Worm (Caenorhabditis elegans): Measurements from ENCODE around the gene haf-2.

The haf-2 gene

DNA sequence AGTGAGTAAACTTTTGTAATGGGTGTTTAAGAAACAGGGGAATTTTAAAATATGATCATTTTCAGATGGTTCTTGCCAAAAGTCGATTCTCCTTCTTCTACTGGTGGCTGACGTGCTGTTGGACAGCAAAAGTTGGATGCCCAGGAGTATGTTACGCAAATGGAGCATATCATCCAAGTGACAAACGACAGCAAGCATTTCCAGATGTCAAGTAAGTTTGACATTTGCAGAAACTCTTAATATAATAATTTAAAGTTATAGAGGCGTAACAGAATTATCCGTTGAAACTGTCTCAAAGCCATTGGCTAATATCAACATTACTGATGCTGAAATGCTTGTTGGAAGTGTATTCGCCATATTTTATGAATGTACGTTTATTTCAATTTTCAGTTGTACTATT is 8.2 kb downstream of the haf-2 start:
- no peak for TF ChIP-seq irx-1 (tag; optimal IDR thresholded peaks at IDR 0.05)
- TF ChIP-seq nhr-71 (tag; optimal IDR thresholded peaks at IDR 0.05), result no peak
- no peak for TF ChIP-seq efl-1 (optimal IDR thresholded peaks at IDR 0.05)
- TF ChIP-seq efl-1 (GFP tag; optimal IDR thresholded peaks at IDR 0.05 in 1 of 2), result peak in 1 of 2 experiments; percentile 80
- TF ChIP-seq egl-27 (tag; optimal IDR thresholded peaks at IDR 0.05), result no peak

DNA sequence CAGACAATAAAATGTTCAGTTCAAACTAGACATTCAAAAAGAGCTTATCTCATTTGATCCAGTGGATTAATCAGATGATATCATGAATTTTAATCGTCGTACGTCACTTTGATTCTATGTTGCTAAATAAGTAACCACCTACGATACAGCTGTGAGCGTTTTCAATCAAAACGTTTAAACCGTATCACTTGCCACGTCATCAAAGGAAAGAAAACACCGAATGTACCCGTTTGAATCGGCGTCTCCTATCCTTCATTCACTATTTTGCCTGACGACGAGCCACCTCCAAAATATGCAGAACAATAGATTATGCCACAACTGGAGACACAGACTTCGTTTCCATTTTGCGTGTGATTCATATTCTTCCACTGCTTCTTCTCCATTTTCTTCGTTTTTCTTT is 10.4 kb downstream of the haf-2 start:
- TF ChIP-seq dsc-1 (tag; optimal IDR thresholded peaks at IDR 0.05) (peak; percentile 22), C34B4.2 (tag; optimal IDR thresholded peaks at IDR 0.05) (no peak), nhr-84 (tag; optimal IDR thresholded peaks at IDR 0.05) (peak; percentile 34), ets-5 (GFP tag; IDR thresholded peaks at IDR 0.05) (no peak), zip-4 (GFP tag; optimal IDR thresholded peaks at IDR 0.05) (peak; percentile 9)

DNA sequence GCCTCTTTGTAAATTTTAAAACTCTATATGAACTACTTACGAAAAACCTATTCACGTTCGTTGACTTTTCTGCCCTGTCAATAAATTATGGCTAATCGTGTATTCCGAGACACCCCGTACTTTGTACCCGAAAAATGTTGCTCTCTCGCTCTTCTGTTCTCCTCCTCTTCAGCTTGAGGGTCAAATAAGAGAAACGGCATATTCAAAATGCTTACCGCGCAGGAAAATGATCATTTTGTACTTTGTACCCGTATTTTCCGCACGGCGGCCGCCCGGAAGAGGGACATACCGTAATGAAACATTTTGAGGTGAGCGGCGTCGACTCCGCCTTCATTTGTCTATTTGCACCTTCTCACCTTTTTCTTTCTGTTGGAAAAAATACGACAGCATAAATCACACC is 12.6 kb downstream of the haf-2 start:
- TF ChIP-seq nhr-47 (tag; optimal IDR thresholded peaks at IDR 0.05), result no peak
- peak; percentile 4 for TF ChIP-seq ama-1 (optimal IDR thresholded peaks at IDR 0.05)

DNA sequence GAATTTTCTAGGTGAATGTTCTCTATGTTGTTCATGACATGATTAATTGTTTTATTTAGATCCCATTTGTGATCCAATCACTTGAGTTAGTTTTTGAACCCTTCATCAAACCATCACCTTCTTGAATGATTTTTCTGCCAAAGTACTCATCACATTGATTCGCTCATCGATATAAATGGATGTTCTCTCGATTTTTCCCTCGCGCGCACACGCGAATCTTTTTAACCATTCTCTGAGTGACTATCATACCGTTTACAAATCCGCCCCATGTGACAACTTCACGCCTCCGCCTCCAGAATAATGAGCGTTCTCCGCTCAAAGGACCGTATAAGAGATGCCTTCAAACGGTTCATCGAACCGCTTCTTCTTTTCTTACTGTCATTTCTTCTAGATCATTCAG is 13.3 kb downstream of the haf-2 start:
- peak in 1 of 2 experiments; percentile 63 for TF ChIP-seq lin-35 (GFP tag; optimal IDR thresholded peaks at IDR 0.05)
- TF ChIP-seq sup-37 (GFP tag; optimal IDR thresholded peaks at IDR 0.05), result no peak
- TF ChIP-seq nhr-20 (tag; optimal IDR thresholded peaks at IDR 0.05), result peak; percentile 81
- peak; percentile 65 for TF ChIP-seq tbx-2 (tag; optimal IDR thresholded peaks at IDR 0.05)
- peak in 1 of 2 experiments; percentile 18 for TF ChIP-seq lsy-2 (tag; optimal IDR thresholded peaks at IDR 0.05)
- peak; percentile 86 for TF ChIP-seq blmp-1 (tag; optimal IDR thresholded peaks at IDR 0.05)
- TF ChIP-seq hlh-17 (GFP tag; optimal IDR thresholded peaks at IDR 0.05; ENCODE audit: borderline replicate concordance), result no peak
- peak in 1 of 2 experiments; percentile 85 for TF ChIP-seq mdl-1 (tag; optimal IDR thresholded peaks at IDR 0.05)
- TF ChIP-seq elt-3 (tag; optimal IDR thresholded peaks at IDR 0.05), result peak; percentile 63 to 86 (median 76)
- no peak for TF ChIP-seq hlh-4 (tag; optimal IDR thresholded peaks at IDR 0.05)
- no peak for TF ChIP-seq vab-15 (tag; optimal IDR thresholded peaks at IDR 0.05)
- TF ChIP-seq nhr-85 (tag), result peak; percentile 94
- no peak for TF ChIP-seq C34B4.2 (tag; optimal IDR thresholded peaks at IDR 0.05)
- no peak for TF ChIP-seq F16B12.6 (tag; optimal IDR thresholded peaks at IDR 0.05)
- TF ChIP-seq irx-1 (tag; optimal IDR thresholded peaks at IDR 0.05), result no peak
- TF ChIP-seq isw-1 (GFP tag; IDR thresholded peaks at IDR 0.05), result no peak
- TF ChIP-seq nhr-237 (tag; optimal IDR thresholded peaks at IDR 0.05), result no peak
- no peak for TF ChIP-seq ztf-11 (tag; optimal IDR thresholded peaks at IDR 0.05)
- no peak for TF ChIP-seq zip-4 (GFP tag; optimal IDR thresholded peaks at IDR 0.05)
- 0 out of 2 replicates have a peak, but pooled peaks have one; percentile 17 for TF ChIP-seq grh-1 (GFP tag; IDR thresholded peaks at IDR 0.05)
- TF ChIP-seq lin-14 (GFP tag; optimal IDR thresholded peaks at IDR 0.05), result peak; percentile 50
- TF ChIP-seq nhr-19 (GFP tag; conservative IDR thresholded peaks at IDR 0.05), result peak; percentile 92
- TF ChIP-seq snu-23 (GFP tag; optimal IDR thresholded peaks at IDR 0.05), result peak; percentile 62
- TF ChIP-seq dpl-1 (GFP tag; optimal IDR thresholded peaks at IDR 0.05), result peak in 1 of 3 experiments; percentile 13
- no peak for TF ChIP-seq ces-1 (GFP tag; optimal IDR thresholded peaks at IDR 0.05)
- TF ChIP-seq sox-4 (tag; optimal IDR thresholded peaks at IDR 0.05), result no peak
- no peak for TF ChIP-seq ceh-90 (tag; optimal IDR thresholded peaks at IDR 0.05)
- TF ChIP-seq ztf-4 (tag; optimal IDR thresholded peaks at IDR 0.05), result no peak
- TF ChIP-seq fkh-10 (GFP tag; optimal IDR thresholded peaks at IDR 0.05), result no peak
- TF ChIP-seq nhr-71 (tag; optimal IDR thresholded peaks at IDR 0.05), result peak; percentile 71
- TF ChIP-seq lin-13 (GFP tag; optimal IDR thresholded peaks at IDR 0.05), result peak; percentile 39
- no peak for TF ChIP-seq nhr-84 (tag; optimal IDR thresholded peaks at IDR 0.05)
- TF ChIP-seq alr-1 (tag; optimal IDR thresholded peaks at IDR 0.05; ENCODE audit: borderline replicate concordance), result no peak
- peak; percentile 72 for TF ChIP-seq unc-130 (tag; optimal IDR thresholded peaks at IDR 0.05)
- TF ChIP-seq nhr-90 (tag; optimal IDR thresholded peaks at IDR 0.05; ENCODE audit: poor library complexity), result peak; percentile 65

Data from whole organism, L1 larva.